Worm (Caenorhabditis elegans) whole organism, L1 larva: ENCODE data around the gene ZC266.1.
A peak's percentile ranks its signal among the peaks of the same experiment; 100 is the strongest.

ENCODE experiments used
- C04F5.9 ChIP-seq: sonication (generic microtip); optimal IDR thresholded peaks from 2 replicates; lab custom pipeline; 2016; ENCODE audit warnings: missing genetic modification characterization, missing compliant biosample characterization
- C16A3.4 ChIP-seq: fragments of 150-350 bp; optimal IDR thresholded peaks from 2 replicates; lab custom pipeline; 2014; ENCODE audit warnings: missing biosample characterization, missing genetic modification characterization
- C34B4.2 ChIP-seq: sonication (generic microtip); optimal IDR thresholded peaks from 2 replicates; lab custom pipeline; 2017; ENCODE audit warnings: mild to moderate bottlenecking, missing genetic modification characterization, missing compliant biosample characterization
- Y116A8C.19 ChIP-seq: sonication (generic microtip); optimal IDR thresholded peaks from 2 replicates; lab custom pipeline; 2016; ENCODE audit warnings: missing compliant biosample characterization, missing genetic modification characterization, borderline replicate concordance
- aha-1 ChIP-seq: fragments of 150-350 bp; optimal IDR thresholded peaks from 2 replicates; lab custom pipeline; 2014; ENCODE audit warnings: missing biosample characterization, missing genetic modification characterization
- alr-1 ChIP-seq: fragments of 200-800 bp; sonication (Bioruptor generic); optimal IDR thresholded peaks from 2 replicates; lab custom pipeline; 2018; ENCODE audit warnings: borderline replicate concordance, mild to moderate bottlenecking, missing genetic modification characterization, missing compliant biosample characterization
- blmp-1 ChIP-seq: fragments of 150-350 bp; optimal IDR thresholded peaks from 2 replicates; lab custom pipeline; 2014; ENCODE audit warnings: missing biosample characterization, missing genetic modification characterization
- ceh-90 ChIP-seq: sonication (generic microtip); optimal IDR thresholded peaks from 2 replicates; lab custom pipeline; 2016; ENCODE audit warnings: missing genetic modification characterization, missing compliant biosample characterization
- ces-1 ChIP-seq: fragments of 150-350 bp; optimal IDR thresholded peaks from 2 replicates; lab custom pipeline; 2014; ENCODE audit warnings: missing biosample characterization, missing genetic modification reagents, missing genetic modification characterization
- dpl-1 ChIP-seq, 3 experiments: fragments of 150-350 bp in 2 of 3; sonication (generic microtip) in 1 of 3; optimal IDR thresholded peaks; 2 replicates each; lab custom pipeline; 2014 to 2017; ENCODE audit warnings: missing biosample characterization in 3 of 3, missing genetic modification characterization in 3 of 3, missing genetic modification reagents in 3 of 3
- efl-3 ChIP-seq: fragments of 200-800 bp; sonication (Bioruptor generic); optimal IDR thresholded peaks from 2 replicates; lab custom pipeline; 2018; ENCODE audit warnings: mild to moderate bottlenecking, missing genetic modification characterization, missing compliant biosample characterization
- egl-13 ChIP-seq: sonication (generic microtip); optimal IDR thresholded peaks from 2 replicates; lab custom pipeline; 2016; ENCODE audit warnings: missing genotype, missing genetic modification reagents, missing genetic modification characterization, missing compliant biosample characterization
- fkh-4 ChIP-seq: sonication (generic microtip); optimal IDR thresholded peaks from 2 replicates; lab custom pipeline; 2016; ENCODE audit warnings: missing compliant biosample characterization, missing genetic modification characterization, borderline replicate concordance
- fos-1 ChIP-seq: fragments of 150-350 bp; optimal IDR thresholded peaks from 2 replicates; lab custom pipeline; 2014; ENCODE audit warnings: missing biosample characterization, missing genetic modification characterization
- grh-1 ChIP-seq: fragments of 200-800 bp; sonication (Bioruptor generic); IDR thresholded peaks from 2 replicates; pipeline ENCODE4 v1.3.6; 2022; ENCODE audit warnings: missing genetic modification reagents, missing genetic modification characterization, missing compliant biosample characterization
- hlh-17 ChIP-seq: fragments of 200-800 bp; sonication (Bioruptor generic); optimal IDR thresholded peaks from 2 replicates; lab custom pipeline; 2018; ENCODE audit warnings: missing genetic modification characterization, mild to moderate bottlenecking, missing compliant biosample characterization, moderate library complexity, borderline replicate concordance
- hlh-4 ChIP-seq: sonication (generic microtip); optimal IDR thresholded peaks from 2 replicates; lab custom pipeline; 2016; ENCODE audit warnings: mild to moderate bottlenecking, missing genetic modification characterization, missing compliant biosample characterization
- hpl-2 ChIP-seq: fragments of 150-350 bp; optimal IDR thresholded peaks from 2 replicates; lab custom pipeline; 2014; ENCODE audit warnings: missing biosample characterization, missing genetic modification reagents, missing genetic modification characterization
- irx-1 ChIP-seq: sonication (generic microtip); optimal IDR thresholded peaks from 2 replicates; lab custom pipeline; 2016; ENCODE audit warnings: missing genetic modification characterization, missing compliant biosample characterization
- isw-1 ChIP-seq: fragments of 200-800 bp; sonication (Bioruptor generic); IDR thresholded peaks from 2 replicates; pipeline ENCODE4 v1.3.6; 2022; ENCODE audit warnings: missing genetic modification characterization, missing compliant biosample characterization
- jun-1 ChIP-seq: fragments of 150-350 bp; optimal IDR thresholded peaks from 2 replicates; lab custom pipeline; 2014; ENCODE audit warnings: missing biosample characterization, missing genetic modification reagents, missing genetic modification characterization
- lin-13 ChIP-seq: fragments of 150-350 bp; optimal IDR thresholded peaks from 2 replicates; lab custom pipeline; 2014; ENCODE audit warnings: missing biosample characterization, missing genetic modification reagents, missing genetic modification characterization
- lin-35 ChIP-seq, 2 experiments: fragments of 150-350 bp; optimal IDR thresholded peaks; 2 replicates each; lab custom pipeline; 2014; ENCODE audit warnings: missing biosample characterization in 2 of 2, missing genetic modification characterization in 2 of 2, missing genetic modification reagents in 2 of 2
- lir-3 ChIP-seq: sonication (generic microtip); optimal IDR thresholded peaks from 2 replicates; lab custom pipeline; 2016; ENCODE audit warnings: mild to moderate bottlenecking, missing genetic modification characterization, moderate library complexity, missing compliant biosample characterization; ENCODE audit not compliant: poor library complexity
- lsy-2 ChIP-seq, 2 experiments: fragments of 150-350 bp; optimal IDR thresholded peaks; 2 replicates each; lab custom pipeline; 2014; ENCODE audit warnings: missing biosample characterization in 2 of 2, missing genetic modification characterization in 2 of 2
- mab-9 ChIP-seq: fragments of 200-800 bp; sonication (Bioruptor generic); IDR thresholded peaks from 2 replicates; pipeline ENCODE4 v1.3.6; 2022; ENCODE audit warnings: missing genetic modification reagents, missing genetic modification characterization, missing compliant biosample characterization
- mef-2 ChIP-seq: fragments of 150-350 bp; optimal IDR thresholded peaks from 2 replicates; lab custom pipeline; 2014; ENCODE audit warnings: missing biosample characterization, missing genetic modification characterization
- mep-1 ChIP-seq: fragments of 150-350 bp; optimal IDR thresholded peaks from 2 replicates; lab custom pipeline; 2014; ENCODE audit warnings: missing biosample characterization, missing genetic modification characterization
- nhr-11 ChIP-seq: fragments of 150-350 bp; optimal IDR thresholded peaks from 2 replicates; lab custom pipeline; 2014; ENCODE audit warnings: missing biosample characterization, missing genetic modification characterization
- nhr-12 ChIP-seq: sonication (generic microtip); optimal IDR thresholded peaks from 2 replicates; lab custom pipeline; 2017; ENCODE audit warnings: missing biosample characterization, missing genetic modification characterization
- nhr-19 ChIP-seq: fragments of 200-800 bp; sonication (Bioruptor generic); conservative IDR thresholded peaks from 2 replicates; pipeline ENCODE4 v1.3.6; 2022; ENCODE audit warnings: missing genetic modification characterization, missing compliant biosample characterization
- nhr-237 ChIP-seq: fragments of 150-350 bp; optimal IDR thresholded peaks from 2 replicates; lab custom pipeline; 2014; ENCODE audit warnings: missing biosample characterization, missing genetic modification characterization
- nhr-28 ChIP-seq: fragments of 150-350 bp; optimal IDR thresholded peaks from 2 replicates; lab custom pipeline; 2014; ENCODE audit warnings: missing biosample characterization, missing genetic modification characterization
- nhr-47 ChIP-seq: sonication (generic microtip); optimal IDR thresholded peaks from 2 replicates; lab custom pipeline; 2016; ENCODE audit warnings: mild to moderate bottlenecking, missing genetic modification characterization, moderate library complexity, missing compliant biosample characterization
- nhr-71 ChIP-seq: sonication (generic microtip); optimal IDR thresholded peaks from 2 replicates; lab custom pipeline; 2016; ENCODE audit warnings: mild to moderate bottlenecking, missing genetic modification characterization, moderate library complexity, missing compliant biosample characterization
- nhr-76 ChIP-seq: sonication (generic microtip); optimal IDR thresholded peaks from 2 replicates; lab custom pipeline; 2017; ENCODE audit warnings: missing biosample characterization, missing genetic modification characterization
- nhr-77 ChIP-seq: fragments of 150-350 bp; optimal IDR thresholded peaks from 2 replicates; lab custom pipeline; 2014; ENCODE audit warnings: missing biosample characterization, missing genetic modification characterization
- nhr-85 ChIP-seq: sonication (generic microtip); peaks from one replicate; lab custom pipeline; 2016; ENCODE audit warnings: missing genetic modification characterization, inconsistent platforms, missing compliant biosample characterization
- nhr-90 ChIP-seq: sonication (generic microtip); optimal IDR thresholded peaks from 2 replicates; lab custom pipeline; 2016; ENCODE audit warnings: mild to moderate bottlenecking, missing genetic modification characterization, missing compliant biosample characterization; ENCODE audit not compliant: poor library complexity
- pax-3 ChIP-seq: fragments of 200-800 bp; sonication (Bioruptor generic); optimal IDR thresholded peaks from 2 replicates; lab custom pipeline; 2018; ENCODE audit warnings: mild to moderate bottlenecking, missing genetic modification characterization, moderate library complexity, missing compliant biosample characterization
- skn-1 ChIP-seq: fragments of 150-350 bp; optimal IDR thresholded peaks from 2 replicates; lab custom pipeline; 2014; ENCODE audit warnings: missing biosample characterization, missing genetic modification characterization
- snu-23 ChIP-seq: sonication (generic microtip); optimal IDR thresholded peaks from 2 replicates; lab custom pipeline; 2016; ENCODE audit warnings: missing genetic modification characterization, missing compliant biosample characterization
- sox-4 ChIP-seq: sonication (generic microtip); optimal IDR thresholded peaks from 2 replicates; lab custom pipeline; 2016; ENCODE audit warnings: missing genetic modification characterization, missing compliant biosample characterization
- sptf-1 ChIP-seq: fragments of 150-350 bp; optimal IDR thresholded peaks from 2 replicates; lab custom pipeline; 2014; ENCODE audit warnings: missing biosample characterization, missing genetic modification characterization
- swsn-7 ChIP-seq: sonication (generic microtip); optimal IDR thresholded peaks from 2 replicates; lab custom pipeline; 2016; ENCODE audit warnings: missing genetic modification characterization, missing compliant biosample characterization
- tbx-2 ChIP-seq: sonication (generic microtip); optimal IDR thresholded peaks from 2 replicates; lab custom pipeline; 2016; ENCODE audit warnings: missing genetic modification characterization, missing compliant biosample characterization
- tlp-1 ChIP-seq: fragments of 150-350 bp; optimal IDR thresholded peaks from 2 replicates; lab custom pipeline; 2014; ENCODE audit warnings: missing biosample characterization, missing genetic modification characterization
- unc-130 ChIP-seq: fragments of 150-350 bp; optimal IDR thresholded peaks from 2 replicates; lab custom pipeline; 2017; ENCODE audit warnings: missing biosample characterization, missing genetic modification characterization, inconsistent platforms
- unc-30 ChIP-seq: sonication (generic microtip); optimal IDR thresholded peaks from 2 replicates; lab custom pipeline; 2017; ENCODE audit warnings: missing biosample characterization, missing genetic modification characterization
- unc-86 ChIP-seq: sonication (generic microtip); optimal IDR thresholded peaks from 2 replicates; lab custom pipeline; 2016; ENCODE audit warnings: missing genetic modification characterization, missing compliant biosample characterization
- unc-98 ChIP-seq: fragments of 200-800 bp; sonication (Bioruptor generic); IDR thresholded peaks from 2 replicates; pipeline ENCODE4 v1.3.6; 2022; ENCODE audit warnings: missing genetic modification characterization, missing compliant biosample characterization
- zag-1 ChIP-seq: fragments of 150-350 bp; optimal IDR thresholded peaks from 2 replicates; lab custom pipeline; 2014; ENCODE audit warnings: missing biosample characterization, missing genetic modification characterization
- ztf-4 ChIP-seq: fragments of 150-350 bp; optimal IDR thresholded peaks from 2 replicates; lab custom pipeline; 2014; ENCODE audit warnings: missing biosample characterization, missing genetic modification characterization

The ZC266.1 gene

ce11 chrV:4686680-4687470 lies 13.2 kb downstream of the ZC266.1 start, which contains the start of gene taf-10 (continued):
- TF ChIP-seq fos-1 (no peak), isw-1 (GFP tag; lab: Robert Waterston, UW) (no peak; the same call in 1 of the 2 replicates), snu-23 (peak; percentile 67), sptf-1 (tag; lab: Kevin White, UChicago) (no peak), unc-130 (tag; lab: Kevin White, UChicago) (peak; percentile 24), nhr-77 (tag; lab: Kevin White, UChicago) (no peak), fkh-4 (tag; lab: Kevin White, UChicago) (no peak), nhr-11 (no peak), nhr-28 (tag; lab: Kevin White, UChicago) (no peak), lir-3 (tag; lab: Kevin White, UChicago) (peak; percentile 21), lin-13 (GFP tag; lab: Kevin White, UChicago) (no peak), lsy-2 (tag; optimal IDR thresholded peaks at IDR 0.05; lab: Kevin White, UChicago) (peak; percentile 59 to 69), alr-1 (tag; lab: Kevin White, UChicago) (no peak), tbx-2 (peak; percentile 53), Y116A8C.19 (no peak), unc-30 (no peak), nhr-47 (peak; percentile 66), nhr-71 (tag; lab: Kevin White, UChicago) (peak; percentile 73), ztf-4 (tag; lab: Kevin White, UChicago) (no peak), tlp-1 (no peak), C34B4.2 (tag; lab: Kevin White, UChicago) (no peak), mef-2 (tag; lab: Kevin White, UChicago) (no peak), swsn-7 (tag; lab: Kevin White, UChicago) (peak; percentile 61), nhr-19 (GFP tag; lab: Robert Waterston, UW) (peak; percentile 52), mep-1 (peak; percentile 47), grh-1 (peak; percentile 51), irx-1 (tag; lab: Kevin White, UChicago) (no peak), C04F5.9 (no peak), jun-1 (tag; lab: Kevin White, UChicago) (no peak), nhr-12 (tag; lab: Kevin White, UChicago) (no peak), sox-4 (tag; lab: Kevin White, UChicago) (no peak), nhr-85 (tag; lab: Kevin White, UChicago) (peak; percentile 84), hpl-2 (GFP tag; lab: Kevin White, UChicago) (no peak), skn-1 (peak; percentile 72), unc-86 (tag; lab: Kevin White, UChicago) (peak; percentile 11), nhr-237 (tag; lab: Kevin White, UChicago) (no peak), nhr-76 (tag; lab: Kevin White, UChicago) (no peak), C16A3.4 (tag; lab: Kevin White, UChicago) (peak; percentile 61), zag-1 (tag; lab: Kevin White, UChicago) (no peak), lin-35 (GFP tag; optimal IDR thresholded peaks at IDR 0.05; lab: Kevin White, UChicago) (peak; percentile 45 to 75), hlh-17 (GFP tag; lab: Kevin White, UChicago) (no peak), ces-1 (no peak), unc-98 (no peak), mab-9 (no peak), egl-13 (tag; lab: Kevin White, UChicago) (peak; percentile 19), nhr-90 (peak; percentile 66), aha-1 (tag; lab: Kevin White, UChicago) (no peak), blmp-1 (tag; lab: Kevin White, UChicago) (peak; percentile 15), efl-3 (no peak), dpl-1 (GFP tag; optimal IDR thresholded peaks at IDR 0.05; lab: Kevin White, UChicago) (peak; percentile 44 to 66 (median 66)), ceh-90 (tag; lab: Kevin White, UChicago) (no peak), pax-3 (tag; lab: Kevin White, UChicago) (no peak), hlh-4 (tag; lab: Kevin White, UChicago) (no peak)
